Worm (Caenorhabditis elegans): ENCODE results near the gene glt-3.

Gene glt-3

ce11 chrIV:10180133-10180749 is 50.2 kb downstream of the glt-3 start, which contains the start of gene gta-1:
gta-1 (plus strand) TSS chrIV:10180660.
- TF ChIP-seq ztf-29 (GFP tag; IDR thresholded peaks at IDR 0.05) (no peak), ztf-23 (GFP tag; IDR thresholded peaks at IDR 0.05) (no peak), T22C8.4 (GFP tag; IDR thresholded peaks at IDR 0.05) (no peak), tab-1 (GFP tag; IDR thresholded peaks at IDR 0.05) (no peak), klf-2 (GFP tag; conservative IDR thresholded peaks at IDR 0.05) (no peak), cog-1 (tag; optimal IDR thresholded peaks at IDR 0.05) (no peak), flt-1 (GFP tag; IDR thresholded peaks at IDR 0.05) (no peak), ref-1 (GFP tag; conservative IDR thresholded peaks at IDR 0.05) (no peak), med-1 (GFP tag; optimal IDR thresholded peaks at IDR 0.05; ENCODE audit: insufficient read depth) (no peak)

Data from whole organism, midembryonic.